Fruit fly (Drosophila melanogaster) whole organism, embryonic: ENCODE results near the gene CG8677.

Experiments
- Ada2b ChIP-seq: fragments of 200-800 bp; sonication (Bioruptor generic); IDR thresholded peaks from 2 replicates; pipeline ENCODE4 v1.3.6; 2022; ENCODE audit warnings: missing biosample characterization, missing genetic modification characterization
- Atf-2 ChIP-seq: fragments of 200-800 bp; sonication (Bioruptor generic); optimal IDR thresholded peaks from 2 replicates; lab custom pipeline; 2016; ENCODE audit warnings: missing biosample characterization, missing genetic modification characterization
- Bgb ChIP-seq: fragments of 200-800 bp; sonication (Bioruptor generic); IDR thresholded peaks from 2 replicates; pipeline ENCODE4 v1.3.6; 2022; ENCODE audit warnings: missing biosample characterization, missing genetic modification characterization; ENCODE audit not compliant: partially characterized antibody
- CG10209 ChIP-seq: fragments of 200-800 bp; sonication (Bioruptor generic); optimal IDR thresholded peaks from 3 replicates; lab custom pipeline; 2017; ENCODE audit warnings: missing biosample characterization, mild to moderate bottlenecking, missing genetic modification characterization, missing genetic modification reagents
- CG1024 ChIP-seq: fragments of 200-800 bp; sonication (Bioruptor generic); IDR thresholded peaks from 2 replicates; pipeline ENCODE4 v1.3.6; 2022; ENCODE audit warnings: missing biosample characterization, missing genetic modification characterization
- CG12391 ChIP-seq: fragments of 200-800 bp; sonication (Bioruptor generic); optimal IDR thresholded peaks from 3 replicates; lab custom pipeline; 2018; ENCODE audit warnings: missing biosample characterization, mild to moderate bottlenecking, missing genetic modification characterization, moderate library complexity
- CG13123 ChIP-seq: fragments of 200-800 bp; sonication (Bioruptor generic); optimal IDR thresholded peaks from 2 replicates; lab custom pipeline; 2016; ENCODE audit warnings: missing biosample characterization, missing genetic modification characterization
- CG1647 ChIP-seq: fragments of 200-800 bp; sonication (Bioruptor generic); optimal IDR thresholded peaks from 3 replicates; lab custom pipeline; 2016; ENCODE audit warnings: missing biosample characterization, missing genetic modification characterization
- CG17328 ChIP-seq: fragments of 200-800 bp; sonication (Bioruptor generic); IDR thresholded peaks from 2 replicates; pipeline ENCODE4 v1.3.6; 2022; ENCODE audit warnings: missing biosample characterization, missing genetic modification characterization
- CG17612 ChIP-seq: fragments of 200-800 bp; sonication (Bioruptor generic); IDR thresholded peaks from 2 replicates; pipeline ENCODE4 v1.3.6; 2022; ENCODE audit warnings: missing biosample characterization, missing genetic modification characterization
- CG2129 ChIP-seq: fragments of 200-800 bp; sonication (Bioruptor generic); IDR thresholded peaks from 2 replicates; pipeline ENCODE4 v1.3.6; 2022; ENCODE audit warnings: missing biosample characterization, missing genetic modification characterization; ENCODE audit not compliant: partially characterized antibody
- CG2202 ChIP-seq: fragments of 200-800 bp; sonication (Bioruptor generic); optimal IDR thresholded peaks from 2 replicates; lab custom pipeline; 2018; ENCODE audit warnings: missing biosample characterization, mild to moderate bottlenecking, missing genetic modification characterization
- CG3065 ChIP-seq: fragments of 200-800 bp; sonication (Bioruptor generic); optimal IDR thresholded peaks from 2 replicates; lab custom pipeline; 2016; ENCODE audit warnings: missing biosample characterization, missing genetic modification characterization
- CG4617 ChIP-seq: fragments of 200-800 bp; sonication (Bioruptor generic); optimal IDR thresholded peaks from 3 replicates; lab custom pipeline; 2016; ENCODE audit warnings: missing biosample characterization, missing genetic modification characterization, borderline replicate concordance
- CG4854 ChIP-seq: fragments of 200-800 bp; sonication (Bioruptor generic); optimal IDR thresholded peaks from 2 replicates; lab custom pipeline; 2016; ENCODE audit warnings: missing biosample characterization, missing genetic modification characterization, inconsistent platforms
- CG5245 ChIP-seq: fragments of 200-800 bp; sonication (Bioruptor generic); optimal IDR thresholded peaks from 3 replicates; lab custom pipeline; 2016; ENCODE audit warnings: missing biosample characterization, missing genetic modification characterization
- CG6689 ChIP-seq: fragments of 200-800 bp; sonication (Bioruptor generic); IDR thresholded peaks from 2 replicates; pipeline ENCODE4 v1.3.6; 2022; ENCODE audit warnings: missing biosample characterization, missing genetic modification characterization
- CG7357 ChIP-seq: fragments of 200-800 bp; sonication (Bioruptor generic); IDR thresholded peaks from 3 replicates; pipeline ENCODE4 v1.3.6; 2022; ENCODE audit warnings: missing biosample characterization, missing genetic modification characterization
- CG9437 ChIP-seq: fragments of 200-800 bp; sonication (Bioruptor generic); optimal IDR thresholded peaks from 2 replicates; lab custom pipeline; 2018; ENCODE audit warnings: missing biosample characterization, mild to moderate bottlenecking, missing genetic modification characterization
- CG9817 ChIP-seq: fragments of 200-800 bp; sonication (Bioruptor generic); optimal IDR thresholded peaks from 2 replicates; lab custom pipeline; 2018; ENCODE audit warnings: missing biosample characterization, mild to moderate bottlenecking, missing genetic modification characterization, moderate library complexity
- CHES-1-like ChIP-seq: fragments of 200-800 bp; sonication (Bioruptor generic); optimal IDR thresholded peaks from 2 replicates; lab custom pipeline; 2016; ENCODE audit warnings: missing biosample characterization, missing genetic modification characterization
- CkIIα-i1 ChIP-seq: fragments of 200-800 bp; sonication (Bioruptor generic); IDR thresholded peaks from 2 replicates; pipeline ENCODE4 v1.3.6; 2022; ENCODE audit warnings: missing biosample characterization, missing genetic modification characterization
- D ChIP-seq, 2 experiments: fragments of 200-800 bp in 1 of 2; fragments of >200 bp in 1 of 2; sonication (Bioruptor generic) in 1 of 2; optimal IDR thresholded peaks; 2 replicates in 1 of 2; 3 replicates in 1 of 2; lab custom pipeline; 2017; ENCODE audit warnings: mild to moderate bottlenecking in 1 of 2, missing biosample characterization in 1 of 2, missing genetic modification characterization in 1 of 2, missing genetic modification reagents in 1 of 2
- Dek ChIP-seq: fragments of 200-800 bp; sonication (Bioruptor generic); optimal IDR thresholded peaks from 3 replicates; lab custom pipeline; 2019; ENCODE audit warnings: missing biosample characterization, mild to moderate bottlenecking, missing genetic modification characterization, moderate library complexity
- E2f2 ChIP-seq: fragments of 200-800 bp; sonication (Bioruptor generic); IDR thresholded peaks from 2 replicates; pipeline ENCODE4 v1.3.6; 2022; ENCODE audit warnings: missing biosample characterization, missing genetic modification characterization
- Ets97D ChIP-seq: fragments of 200-800 bp; sonication (Bioruptor generic); optimal IDR thresholded peaks from 3 replicates; lab custom pipeline; 2016; ENCODE audit warnings: missing biosample characterization, missing genetic modification characterization
- Fer1 ChIP-seq: fragments of 200-800 bp; sonication (Bioruptor generic); optimal IDR thresholded peaks from 2 replicates; lab custom pipeline; 2017; ENCODE audit warnings: missing biosample characterization, mild to moderate bottlenecking, missing genetic modification characterization
- HLH3B ChIP-seq: fragments of 200-800 bp; sonication (Bioruptor generic); IDR thresholded peaks from 2 replicates; pipeline ENCODE4 v1.3.6; 2022; ENCODE audit warnings: missing biosample characterization, missing genetic modification characterization
- Hmx ChIP-seq: fragments of 200-800 bp; sonication (Bioruptor generic); optimal IDR thresholded peaks from 2 replicates; lab custom pipeline; 2016; ENCODE audit warnings: missing biosample characterization, missing genetic modification characterization
- Mrtf ChIP-seq: fragments of 200-800 bp; sonication (Bioruptor generic); IDR thresholded peaks from 3 replicates; pipeline ENCODE4 v1.3.6; 2022; ENCODE audit warnings: missing biosample characterization, missing genetic modification characterization
- Nf-YB ChIP-seq: fragments of 200-800 bp; sonication (Bioruptor generic); optimal IDR thresholded peaks from 3 replicates; lab custom pipeline; 2019; ENCODE audit warnings: missing biosample characterization, mild to moderate bottlenecking, missing genetic modification characterization, moderate library complexity
- Oli ChIP-seq: fragments of 200-800 bp; sonication (Bioruptor generic); optimal IDR thresholded peaks from 2 replicates; lab custom pipeline; 2018; ENCODE audit warnings: missing biosample characterization, mild to moderate bottlenecking, missing genetic modification characterization, moderate library complexity
- Ravus ChIP-seq: fragments of 200-800 bp; sonication (Bioruptor generic); IDR thresholded peaks from 2 replicates; pipeline ENCODE4 v1.3.6; 2022; ENCODE audit warnings: missing biosample characterization, missing genetic modification characterization
- Rfx ChIP-seq: fragments of 200-800 bp; sonication (Bioruptor generic); IDR thresholded peaks from 2 replicates; pipeline ENCODE4 v1.3.6; 2022; ENCODE audit warnings: missing biosample characterization, missing genetic modification characterization
- Trl ChIP-seq, 3 experiments: fragments of >200 bp in 2 of 3; fragments of 200-800 bp in 1 of 3; sonication (Bioruptor generic) in 1 of 3; optimal IDR thresholded peaks; 2 replicates in 1 of 3; 3 replicates in 2 of 3; lab custom pipeline; 2016 to 2017; ENCODE audit warnings: missing biosample characterization in 1 of 3, missing genetic modification characterization in 1 of 3
- ara ChIP-seq: fragments of 200-800 bp; sonication (Bioruptor generic); IDR thresholded peaks from 2 replicates; pipeline ENCODE4 v1.3.6; 2022; ENCODE audit warnings: missing biosample characterization, missing genetic modification characterization
- bigmax ChIP-seq: fragments of 200-800 bp; sonication (Bioruptor generic); optimal IDR thresholded peaks from 2 replicates; lab custom pipeline; 2018; ENCODE audit warnings: missing biosample characterization, mild to moderate bottlenecking, missing genetic modification characterization
- corto ChIP-seq: fragments of 200-800 bp; sonication (Bioruptor generic); optimal IDR thresholded peaks from 2 replicates; lab custom pipeline; 2016; ENCODE audit warnings: missing biosample characterization, mild to moderate bottlenecking, missing genetic modification characterization, moderate library complexity
- croc ChIP-seq: fragments of 200-800 bp; sonication (Bioruptor generic); conservative IDR thresholded peaks from 3 replicates; pipeline ENCODE4 v1.3.6; 2022; ENCODE audit warnings: missing biosample characterization, missing genetic modification characterization
- dpn ChIP-seq, 2 experiments: fragments of 200-800 bp; sonication (Bioruptor generic); optimal IDR thresholded peaks; 3 replicates each; lab custom pipeline; 2016; ENCODE audit warnings: missing biosample characterization in 2 of 2, missing genetic modification characterization in 2 of 2
- ewg ChIP-seq: fragments of 200-800 bp; sonication (Bioruptor generic); optimal IDR thresholded peaks from 3 replicates; lab custom pipeline; 2017; ENCODE audit warnings: mild to moderate bottlenecking, missing biosample characterization, missing genetic modification reagents, missing genetic modification characterization
- gsb-n ChIP-seq: fragments of 200-800 bp; sonication (Bioruptor generic); optimal IDR thresholded peaks from 3 replicates; lab custom pipeline; 2018; ENCODE audit warnings: missing biosample characterization, mild to moderate bottlenecking, missing genetic modification characterization
- hth ChIP-seq: fragments of >200 bp; optimal IDR thresholded peaks from 2 replicates; lab custom pipeline; 2017; ENCODE audit warnings: inconsistent platforms
- kay ChIP-seq: fragments of 200-800 bp; sonication (Bioruptor generic); optimal IDR thresholded peaks from 2 replicates; lab custom pipeline; 2016; ENCODE audit warnings: missing biosample characterization, missing genetic modification characterization
- ken ChIP-seq: fragments of 200-800 bp; sonication (Bioruptor generic); IDR thresholded peaks from 3 replicates; pipeline ENCODE4 v1.3.6; 2022; ENCODE audit warnings: missing biosample characterization, missing genetic modification characterization
- peb ChIP-seq: fragments of 200-800 bp; sonication (Bioruptor generic); IDR thresholded peaks from 2 replicates; pipeline ENCODE4 v1.3.6; 2022; ENCODE audit warnings: missing biosample characterization, missing genetic modification characterization
- phol ChIP-seq: fragments of 200-800 bp; sonication (Bioruptor generic); optimal IDR thresholded peaks from 3 replicates; lab custom pipeline; 2018; ENCODE audit warnings: missing biosample characterization, mild to moderate bottlenecking, missing genetic modification characterization, moderate library complexity
- salm ChIP-seq: fragments of 200-800 bp; sonication (Bioruptor generic); optimal IDR thresholded peaks from 2 replicates; lab custom pipeline; 2018; ENCODE audit warnings: missing biosample characterization, mild to moderate bottlenecking, missing genetic modification characterization
- sisA ChIP-seq: fragments of 200-800 bp; sonication (Bioruptor generic); IDR thresholded peaks from 2 replicates; pipeline ENCODE4 v1.3.6; 2022; ENCODE audit warnings: missing biosample characterization, missing genetic modification characterization
- vnd ChIP-seq: fragments of 200-800 bp; sonication (Bioruptor generic); IDR thresholded peaks from 3 replicates; pipeline ENCODE4 v1.3.6; 2022; ENCODE audit warnings: missing biosample characterization, missing genetic modification characterization; ENCODE audit not compliant: partially characterized antibody
- zf30C ChIP-seq: fragments of 200-800 bp; sonication (Bioruptor generic); optimal IDR thresholded peaks from 3 replicates; lab custom pipeline; 2018; ENCODE audit warnings: missing biosample characterization, mild to moderate bottlenecking, missing genetic modification characterization

Gene CG8677

DNA sequence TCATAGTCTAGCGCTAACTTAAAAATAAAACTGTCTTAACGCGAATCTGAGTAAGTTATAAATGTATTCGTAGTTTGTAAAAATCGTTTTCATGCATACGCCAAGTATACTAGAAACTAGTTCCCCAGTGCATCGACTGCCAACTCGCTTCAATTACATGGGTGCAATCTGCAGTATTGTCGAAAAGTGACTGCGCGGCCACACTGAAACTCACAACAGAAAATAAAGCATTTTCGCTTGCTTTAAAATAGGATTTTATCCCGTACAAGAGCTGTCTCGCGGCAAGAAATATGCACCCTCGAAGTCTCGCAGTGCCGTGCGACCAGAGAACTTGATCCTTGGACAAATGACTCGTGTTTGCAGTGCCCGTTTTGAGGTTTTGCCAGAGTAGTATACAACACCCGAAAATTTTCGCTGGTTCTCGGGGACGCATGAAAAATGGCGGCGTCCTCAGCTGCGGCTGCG lies at the start of gene CG8677 (continued):
- TF ChIP-seq Trl (optimal IDR thresholded peaks at IDR 0.05; lab: Kevin White, UChicago) (no peak), Trl (GFP tag; optimal IDR thresholded peaks at IDR 0.05; lab: Kevin White, UChicago) (no peak), hth (lab: Kevin White, UChicago) (no peak), Oli (tag; lab: Kevin White, UChicago) (no peak), bigmax (no peak), ken (no peak), CG17612 (GFP tag; lab: Robert Waterston, UW) (no peak), CG9817 (tag; lab: Kevin White, UChicago) (no peak), CG1647 (GFP tag; lab: Kevin White, UChicago) (no peak), Rfx (GFP tag; lab: Robert Waterston, UW) (peak; percentile 63), ewg (GFP tag; lab: Kevin White, UChicago) (no peak), CG1024 (GFP tag; lab: Robert Waterston, UW) (no peak), zf30C (GFP tag; lab: Kevin White, UChicago) (peak; percentile 18), D (optimal IDR thresholded peaks at IDR 0.05; lab: Kevin White, UChicago) (no peak), D (GFP tag; optimal IDR thresholded peaks at IDR 0.05; lab: Kevin White, UChicago) (no peak), CG3065 (GFP tag; lab: Kevin White, UChicago) (no peak), peb (no peak), Fer1 (no peak), Ets97D (GFP tag; lab: Kevin White, UChicago) (peak; percentile 44), phol (tag; lab: Kevin White, UChicago) (peak; percentile 90), CG13123 (GFP tag; lab: Kevin White, UChicago) (no peak), CkIIα-i1 (GFP tag; lab: Robert Waterston, UW) (no peak), Ravus (GFP tag; lab: Robert Waterston, UW) (no peak), dpn (GFP tag; optimal IDR thresholded peaks at IDR 0.05; lab: Kevin White, UChicago) (peak in 1 of 2 experiments; percentile 1), Ada2b (GFP tag; lab: Robert Waterston, UW) (no peak), CG4854 (GFP tag; lab: Kevin White, UChicago) (no peak), CHES-1-like (GFP tag; lab: Kevin White, UChicago) (peak; percentile 28), CG12391 (tag; lab: Kevin White, UChicago) (peak; percentile 51), ara (GFP tag; lab: Robert Waterston, UW) (0 out of 2 replicates have a peak, but pooled peaks have one; percentile 13), gsb-n (tag; lab: Kevin White, UChicago) (no peak), CG7357 (GFP tag; lab: Robert Waterston, UW) (no peak), kay (GFP tag; lab: Kevin White, UChicago) (no peak), CG9437 (GFP tag; lab: Kevin White, UChicago) (no peak), CG2202 (tag; lab: Kevin White, UChicago) (no peak), E2f2 (GFP tag; lab: Robert Waterston, UW) (no peak), Hmx (no peak), CG2129 (GFP tag; lab: Robert Waterston, UW) (no peak), CG4617 (peak; percentile 62), vnd (no peak), corto (GFP tag; lab: Kevin White, UChicago) (no peak), salm (tag; lab: Kevin White, UChicago) (no peak), sisA (GFP tag; lab: Robert Waterston, UW) (no peak), Dek (tag; lab: Kevin White, UChicago) (no peak), CG5245 (no peak), croc (GFP tag; lab: Robert Waterston, UW) (no peak), Atf-2 (no peak), CG6689 (GFP tag; lab: Robert Waterston, UW) (no peak), CG17328 (GFP tag; lab: Robert Waterston, UW) (no peak), Mrtf (GFP tag; lab: Robert Waterston, UW) (no peak), Bgb (GFP tag; lab: Robert Waterston, UW) (no peak), CG10209 (GFP tag; lab: Kevin White, UChicago) (no peak), Nf-YB (GFP tag; lab: Kevin White, UChicago) (no peak), HLH3B (GFP tag; lab: Robert Waterston, UW) (0 out of 2 replicates have a peak, but pooled peaks have one; percentile 8)
